Fruit fly (Drosophila melanogaster): ENCODE results near the gene CG9921.

Gene CG9921

DNA sequence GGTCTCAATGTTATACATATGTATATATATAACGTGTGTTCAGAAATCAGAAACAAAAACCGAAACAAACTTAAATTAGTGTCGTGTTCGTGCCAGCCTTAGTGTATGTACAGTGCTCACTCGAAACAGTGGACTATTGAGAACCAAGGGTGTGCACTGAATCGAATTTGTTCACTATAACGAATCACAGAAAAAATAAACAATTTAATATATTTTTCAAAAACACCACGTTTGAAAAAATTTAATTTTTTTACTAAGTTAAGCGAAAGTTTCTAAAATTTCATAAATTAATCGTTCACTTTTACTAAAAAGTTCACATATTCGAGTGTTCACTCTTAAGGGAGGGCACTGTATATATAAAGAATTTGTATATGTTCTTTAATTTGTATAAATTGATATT lies 48.2 kb downstream of the CG9921 start (continued):
- peak; percentile 14; the same call in 1 of the 2 replicates for TF ChIP-seq lmd (GFP tag; IDR thresholded peaks at IDR 0.05)
- TF ChIP-seq twi (tag; optimal IDR thresholded peaks at IDR 0.05) = no peak
- TF ChIP-seq Asciz (GFP tag; optimal IDR thresholded peaks at IDR 0.05) = peak; percentile 12
- TF ChIP-seq row (GFP tag; IDR thresholded peaks at IDR 0.05) = peak; percentile 77
- peak; percentile 32 for TF ChIP-seq CG4424 (GFP tag; optimal IDR thresholded peaks at IDR 0.05)
- no peak for TF ChIP-seq fd96Cb (tag; optimal IDR thresholded peaks at IDR 0.05)
- TF ChIP-seq CG3065 (GFP tag; optimal IDR thresholded peaks at IDR 0.05) = no peak
- peak; percentile 41 for TF ChIP-seq CG31441 (GFP tag; IDR thresholded peaks at IDR 0.05)
- TF ChIP-seq CG6791 (GFP tag; IDR thresholded peaks at IDR 0.05; ENCODE audit: partially characterized antibody) = no peak
- peak; percentile 37 for TF ChIP-seq CG13424 (tag; optimal IDR thresholded peaks at IDR 0.05)
- TF ChIP-seq CG32532 (GFP tag; IDR thresholded peaks at IDR 0.05) = peak; percentile 19; the same call in 1 of the 2 replicates
- peak; percentile 36 for TF ChIP-seq CG7839 (tag; optimal IDR thresholded peaks at IDR 0.05)
- TF ChIP-seq Hr51 (GFP tag; optimal IDR thresholded peaks at IDR 0.05) = peak in 1 of 2 experiments; percentile 35
- TF ChIP-seq grau (tag; optimal IDR thresholded peaks at IDR 0.05) = peak; percentile 91
- TF ChIP-seq Hmx (GFP tag; optimal IDR thresholded peaks at IDR 0.05) = no peak
- TF ChIP-seq CG15269 (tag; optimal IDR thresholded peaks at IDR 0.05) = peak; percentile 48
- TF ChIP-seq slbo (GFP tag; IDR thresholded peaks at IDR 0.05) = peak; percentile 55
- TF ChIP-seq CG9932 (GFP tag; IDR thresholded peaks at IDR 0.05) = peak; percentile 24; the same call in 1 of the 2 replicates
- peak in 1 of 2 experiments; percentile 38 for TF ChIP-seq bsh (GFP tag; optimal IDR thresholded peaks at IDR 0.05)
- 0 out of 2 replicates have a peak, but pooled peaks have one; percentile 25 for TF ChIP-seq Rfx (GFP tag; IDR thresholded peaks at IDR 0.05)
- TF ChIP-seq CG13123 (GFP tag; optimal IDR thresholded peaks at IDR 0.05) = no peak
- peak; percentile 4 for TF ChIP-seq caup (GFP tag; optimal IDR thresholded peaks at IDR 0.05; ENCODE audit: severe bottlenecking)
- peak; percentile 47 for TF ChIP-seq Fer1 (GFP tag; optimal IDR thresholded peaks at IDR 0.05)
- TF ChIP-seq D19A (tag; optimal IDR thresholded peaks at IDR 0.05) = peak; percentile 25
- no peak for TF ChIP-seq CG2199 (GFP tag; IDR thresholded peaks at IDR 0.05)
- TF ChIP-seq prd (optimal IDR thresholded peaks at IDR 0.05) = no peak
- TF ChIP-seq prd (GFP tag; IDR thresholded peaks at IDR 0.05) = peak; percentile 22; the same call in 1 of the 3 replicates
- TF ChIP-seq dati (GFP tag; IDR thresholded peaks at IDR 0.05) = no peak
- peak; percentile 19 for TF ChIP-seq CG8388 (GFP tag; optimal IDR thresholded peaks at IDR 0.05)
- peak; percentile 14; the same call in 1 of the 2 replicates for TF ChIP-seq CG10366 (GFP tag; IDR thresholded peaks at IDR 0.05)

DNA sequence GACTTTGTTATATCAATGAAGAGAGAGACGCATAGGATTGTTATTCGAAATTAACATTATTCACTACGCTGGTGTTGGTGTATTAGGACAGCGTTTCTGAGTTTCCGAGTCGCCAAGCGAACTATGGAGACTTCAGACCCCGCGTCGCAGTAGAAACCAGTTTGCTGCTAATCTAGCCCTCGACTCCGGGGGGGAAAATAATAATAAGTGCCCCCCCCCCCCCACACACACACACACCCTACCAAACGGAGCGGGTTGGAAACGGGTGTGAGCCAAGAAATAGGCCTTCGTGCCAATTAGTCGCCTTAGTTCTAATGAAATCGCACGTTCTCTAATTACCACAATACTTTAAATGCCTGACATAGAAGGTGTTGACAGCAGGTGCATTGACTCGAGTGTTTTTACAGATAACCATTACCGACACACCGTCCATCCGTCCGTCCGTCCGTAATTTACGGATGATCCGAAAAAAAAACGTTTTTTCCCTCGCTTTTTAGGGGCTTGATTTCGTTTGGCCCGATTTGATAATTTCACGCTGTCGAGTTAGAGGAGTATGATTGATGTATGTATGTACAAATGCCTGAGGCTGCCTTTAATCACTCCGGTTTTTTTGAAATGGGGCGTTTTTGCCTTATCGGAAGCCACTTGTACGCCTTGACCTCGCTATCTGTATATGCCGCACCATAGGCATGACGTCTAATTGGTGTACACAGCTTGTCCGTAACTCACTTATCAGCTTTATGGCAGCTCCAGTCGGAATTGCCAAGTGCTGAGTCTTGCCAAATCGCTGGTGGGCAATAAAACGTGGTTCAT lies 51.5 kb downstream of the CG9921 start:
- no peak for TF ChIP-seq CG16813 (GFP tag; IDR thresholded peaks at IDR 0.05; ENCODE audit: partially characterized antibody)
- TF ChIP-seq CG5953 (GFP tag; IDR thresholded peaks at IDR 0.05) = no peak
- TF ChIP-seq Mes4 (GFP tag; optimal IDR thresholded peaks at IDR 0.05) = no peak
- no peak for TF ChIP-seq tio (GFP tag; optimal IDR thresholded peaks at IDR 0.05)
- TF ChIP-seq nerfin-1 (tag; optimal IDR thresholded peaks at IDR 0.05) = no peak
- no peak for TF ChIP-seq Ravus (GFP tag; IDR thresholded peaks at IDR 0.05)
- TF ChIP-seq CTCF (GFP tag; optimal IDR thresholded peaks at IDR 0.05) = no peak
- no peak for TF ChIP-seq Max (GFP tag; optimal IDR thresholded peaks at IDR 0.05)
- TF ChIP-seq Dip2 (GFP tag; IDR thresholded peaks at IDR 0.05) = no peak
- TF ChIP-seq zen (tag; optimal IDR thresholded peaks at IDR 0.05) = no peak
- 0 out of 4 replicates have a peak, but pooled peaks have one; percentile 53 for TF ChIP-seq chinmo (GFP tag; IDR thresholded peaks at IDR 0.05; ENCODE audit: partially characterized antibody)
- TF ChIP-seq CG4424 (GFP tag; optimal IDR thresholded peaks at IDR 0.05) = no peak
- TF ChIP-seq CG8478 (optimal IDR thresholded peaks at IDR 0.05) = no peak
- TF ChIP-seq lmd (GFP tag; IDR thresholded peaks at IDR 0.05) = no peak
- no peak for TF ChIP-seq esg (GFP tag; conservative IDR thresholded peaks at IDR 0.05)
- no peak for TF ChIP-seq CG17912 (GFP tag; optimal IDR thresholded peaks at IDR 0.05)
- TF ChIP-seq amos (GFP tag; IDR thresholded peaks at IDR 0.05; ENCODE audit: partially characterized antibody) = no peak
- no peak for TF ChIP-seq CoRest (tag; optimal IDR thresholded peaks at IDR 0.05)
- no peak for TF ChIP-seq org-1 (GFP tag; optimal IDR thresholded peaks at IDR 0.05)
- no peak for TF ChIP-seq CG18599 (GFP tag; optimal IDR thresholded peaks at IDR 0.05)
- TF ChIP-seq CG17359 (tag; optimal IDR thresholded peaks at IDR 0.05) = no peak
- no peak for TF ChIP-seq sna (GFP tag; IDR thresholded peaks at IDR 0.05; ENCODE audit: partially characterized antibody)
- no peak for TF ChIP-seq Hr51 (GFP tag; optimal IDR thresholded peaks at IDR 0.05)
